Worm (Caenorhabditis elegans) whole organism, mixed stage, embryonic: ENCODE results near the gene F37B12.3.

Experiments
- M03D4.4 ChIP-seq: sonication (generic microtip); optimal IDR thresholded peaks from 2 replicates; lab custom pipeline; 2017; ENCODE audit warnings: mild to moderate bottlenecking, missing genetic modification characterization, missing compliant biosample characterization
- bed-3 ChIP-seq: fragments of 200-800 bp; sonication (Bioruptor generic); optimal IDR thresholded peaks from 3 replicates; lab custom pipeline; 2018; ENCODE audit warnings: mild to moderate bottlenecking, missing genetic modification characterization, moderate library complexity, missing compliant biosample characterization
- ceh-39 ChIP-seq: fragments of 150-350 bp; optimal IDR thresholded peaks from 2 replicates; lab custom pipeline; 2014; ENCODE audit warnings: missing biosample characterization, missing genetic modification characterization
- ceh-43 ChIP-seq: fragments of 200-800 bp; sonication (Bioruptor generic); optimal IDR thresholded peaks from 2 replicates; lab custom pipeline; 2018; ENCODE audit warnings: mild to moderate bottlenecking, missing genetic modification characterization, moderate library complexity, missing compliant biosample characterization
- ceh-83 ChIP-seq: fragments of 200-800 bp; sonication (Bioruptor generic); optimal IDR thresholded peaks from 2 replicates; lab custom pipeline; 2018; ENCODE audit warnings: mild to moderate bottlenecking, missing genetic modification characterization, missing compliant biosample characterization
- ces-1 ChIP-seq: fragments of 150-350 bp; optimal IDR thresholded peaks from 2 replicates; lab custom pipeline; 2014; ENCODE audit warnings: missing biosample characterization, missing genetic modification reagents, missing genetic modification characterization
- cnd-1 ChIP-seq: fragments of 200-800 bp; sonication (Bioruptor generic); optimal IDR thresholded peaks from 2 replicates; lab custom pipeline; 2018; ENCODE audit warnings: mild to moderate bottlenecking, missing genetic modification characterization, missing compliant biosample characterization
- elt-1 ChIP-seq: sonication (generic microtip); optimal IDR thresholded peaks from 2 replicates; lab custom pipeline; 2017; ENCODE audit warnings: missing genetic modification characterization, mild to moderate bottlenecking, missing compliant biosample characterization, antibody characterized with exemption, moderate library complexity, borderline replicate concordance; ENCODE audit not compliant: insufficient read depth
- elt-3 ChIP-seq: fragments of 150-350 bp; optimal IDR thresholded peaks from 2 replicates; lab custom pipeline; 2014; ENCODE audit warnings: missing biosample characterization, missing genetic modification characterization
- ham-2 ChIP-seq: fragments of 200-800 bp; sonication (Bioruptor generic); optimal IDR thresholded peaks from 2 replicates; lab custom pipeline; 2018; ENCODE audit warnings: mild to moderate bottlenecking, missing genetic modification characterization, missing compliant biosample characterization
- hlh-1 ChIP-seq: fragments of 150-350 bp; optimal IDR thresholded peaks from 2 replicates; lab custom pipeline; 2014; ENCODE audit warnings: missing biosample characterization, missing genetic modification reagents, missing genetic modification characterization
- lin-13 ChIP-seq: fragments of 150-350 bp; optimal IDR thresholded peaks from 2 replicates; lab custom pipeline; 2014; ENCODE audit warnings: missing biosample characterization, missing genetic modification characterization
- lin-32 ChIP-seq: fragments of 200-800 bp; sonication (Bioruptor generic); optimal IDR thresholded peaks from 2 replicates; lab custom pipeline; 2018; ENCODE audit warnings: mild to moderate bottlenecking, missing genetic modification characterization, missing compliant biosample characterization
- lsy-2 ChIP-seq: fragments of 150-350 bp; optimal IDR thresholded peaks from 2 replicates; lab custom pipeline; 2014; ENCODE audit warnings: missing biosample characterization, missing genetic modification characterization
- mep-1 ChIP-seq: fragments of 150-350 bp; optimal IDR thresholded peaks from 2 replicates; lab custom pipeline; 2017; ENCODE audit warnings: missing biosample characterization, missing genetic modification reagents, missing genetic modification characterization, inconsistent platforms
- mls-2 ChIP-seq: sonication (generic microtip); optimal IDR thresholded peaks from 2 replicates; lab custom pipeline; 2016; ENCODE audit warnings: mild to moderate bottlenecking, missing genetic modification characterization, moderate library complexity, missing compliant biosample characterization
- nhr-237 ChIP-seq: fragments of 150-350 bp; optimal IDR thresholded peaks from 2 replicates; lab custom pipeline; 2014; ENCODE audit warnings: missing biosample characterization, missing genetic modification characterization
- nhr-28 ChIP-seq: fragments of 150-350 bp; optimal IDR thresholded peaks from 2 replicates; lab custom pipeline; 2014; ENCODE audit warnings: missing biosample characterization, missing genetic modification characterization
- pha-4 ChIP-seq: fragments of 150-350 bp; optimal IDR thresholded peaks from 2 replicates; lab custom pipeline; 2018; ENCODE audit warnings: missing biosample characterization, missing genetic modification reagents, missing genetic modification characterization
- sem-2 ChIP-seq: fragments of 200-800 bp; sonication (Bioruptor generic); optimal IDR thresholded peaks from 2 replicates; lab custom pipeline; 2018; ENCODE audit warnings: mild to moderate bottlenecking, missing genetic modification characterization, missing compliant biosample characterization
- snpc-4 ChIP-seq: fragments of 150-350 bp; optimal IDR thresholded peaks from 2 replicates; lab custom pipeline; 2014; ENCODE audit warnings: missing biosample characterization, missing genetic modification characterization
- tbx-8 ChIP-seq: fragments of 200-800 bp; sonication (Bioruptor generic); optimal IDR thresholded peaks from 2 replicates; lab custom pipeline; 2018; ENCODE audit warnings: mild to moderate bottlenecking, missing genetic modification characterization, moderate library complexity, missing compliant biosample characterization
- unc-120 ChIP-seq: sonication (generic microtip); optimal IDR thresholded peaks from 2 replicates; lab custom pipeline; 2017; ENCODE audit warnings: missing genetic modification characterization, missing compliant biosample characterization; ENCODE audit not compliant: poor library complexity, severe bottlenecking
- unc-62 ChIP-seq: fragments of 150-350 bp; optimal IDR thresholded peaks from 2 replicates; lab custom pipeline; 2014; ENCODE audit warnings: missing biosample characterization, missing genetic modification reagents, missing genetic modification characterization
- zip-8 ChIP-seq: fragments of 150-350 bp; optimal IDR thresholded peaks from 2 replicates; lab custom pipeline; 2014; ENCODE audit warnings: missing biosample characterization, missing genetic modification characterization
- ztf-11 ChIP-seq: fragments of 150-350 bp; optimal IDR thresholded peaks from 2 replicates; lab custom pipeline; 2014; ENCODE audit warnings: missing biosample characterization, missing genetic modification characterization

Gene F37B12.3

ce11 chrII:9041306-9041705, at the start of gene F37B12.3:
Gene F37B12.3, minus strand, starts transcription at chrII:9041406.
- TF ChIP-seq M03D4.4 (tag; lab: Kevin White, UChicago), result no peak
- TF ChIP-seq nhr-28 (tag; lab: Kevin White, UChicago), result no peak
- no peak for TF ChIP-seq ces-1 (GFP tag; lab: Kevin White, UChicago)
- no peak for TF ChIP-seq lin-13 (tag; lab: Kevin White, UChicago)
- no peak for TF ChIP-seq tbx-8 (GFP tag; lab: Kevin White, UChicago)
- no peak for TF ChIP-seq sem-2 (GFP tag; lab: Kevin White, UChicago)
- no peak for TF ChIP-seq ceh-43
- no peak for TF ChIP-seq ham-2 (GFP tag; lab: Kevin White, UChicago)

ce11 chrII:9086308-9086707, 45.1 kb upstream of the F37B12.3 start, which contains the start of gene hlh-3:
Gene hlh-3, plus strand, starts transcription at chrII:9086608.
- no peak for TF ChIP-seq hlh-1 (tag; lab: Kevin White, UChicago)

DNA sequence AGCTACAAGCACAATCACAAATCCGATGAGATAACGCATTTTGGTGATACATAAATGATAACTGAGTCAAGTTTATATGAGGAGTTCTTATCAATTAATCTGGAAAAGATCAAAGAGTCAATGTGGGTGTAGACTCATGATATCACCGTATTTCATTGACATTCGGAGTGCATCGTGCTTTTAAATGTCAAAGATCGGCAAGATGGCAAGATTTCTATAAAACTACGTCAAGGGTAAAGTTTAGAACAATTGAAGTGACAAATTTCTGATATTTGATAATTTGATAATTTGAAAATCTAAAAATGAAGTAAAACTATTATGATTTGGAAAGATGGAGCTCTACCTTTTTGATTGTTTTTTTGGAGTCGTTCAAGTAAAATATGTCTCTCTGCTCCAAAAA, 41.9 kb upstream of the F37B12.3 start, which contains the start of gene sysm-1:
sysm-1 (minus strand) TSS at position 101 of the 400 bp plus-strand sequence.
- TF ChIP-seq snpc-4 (tag; lab: Kevin White, UChicago) (no peak), unc-62 (no peak)

ce11 chrII:9078351-9078750, 37.1 kb upstream of the F37B12.3 start:
- TF ChIP-seq lin-32 (GFP tag; lab: Kevin White, UChicago) (no peak), hlh-1 (tag; lab: Kevin White, UChicago) (no peak), nhr-237 (tag; lab: Kevin White, UChicago) (no peak), bed-3 (no peak), cnd-1 (tag; lab: Kevin White, UChicago) (no peak), unc-62 (no peak), ztf-11 (tag; lab: Kevin White, UChicago) (no peak), elt-3 (tag; lab: Kevin White, UChicago) (no peak), tbx-8 (GFP tag; lab: Kevin White, UChicago) (no peak), ces-1 (GFP tag; lab: Kevin White, UChicago) (no peak), snpc-4 (tag; lab: Kevin White, UChicago) (no peak), M03D4.4 (tag; lab: Kevin White, UChicago) (no peak), mls-2 (tag; lab: Kevin White, UChicago) (no peak), elt-1 (no peak), ceh-39 (tag; lab: Kevin White, UChicago) (no peak), zip-8 (tag; lab: Kevin White, UChicago) (no peak)
- TF ChIP-seq, all 35 proteins: peak for 0

DNA sequence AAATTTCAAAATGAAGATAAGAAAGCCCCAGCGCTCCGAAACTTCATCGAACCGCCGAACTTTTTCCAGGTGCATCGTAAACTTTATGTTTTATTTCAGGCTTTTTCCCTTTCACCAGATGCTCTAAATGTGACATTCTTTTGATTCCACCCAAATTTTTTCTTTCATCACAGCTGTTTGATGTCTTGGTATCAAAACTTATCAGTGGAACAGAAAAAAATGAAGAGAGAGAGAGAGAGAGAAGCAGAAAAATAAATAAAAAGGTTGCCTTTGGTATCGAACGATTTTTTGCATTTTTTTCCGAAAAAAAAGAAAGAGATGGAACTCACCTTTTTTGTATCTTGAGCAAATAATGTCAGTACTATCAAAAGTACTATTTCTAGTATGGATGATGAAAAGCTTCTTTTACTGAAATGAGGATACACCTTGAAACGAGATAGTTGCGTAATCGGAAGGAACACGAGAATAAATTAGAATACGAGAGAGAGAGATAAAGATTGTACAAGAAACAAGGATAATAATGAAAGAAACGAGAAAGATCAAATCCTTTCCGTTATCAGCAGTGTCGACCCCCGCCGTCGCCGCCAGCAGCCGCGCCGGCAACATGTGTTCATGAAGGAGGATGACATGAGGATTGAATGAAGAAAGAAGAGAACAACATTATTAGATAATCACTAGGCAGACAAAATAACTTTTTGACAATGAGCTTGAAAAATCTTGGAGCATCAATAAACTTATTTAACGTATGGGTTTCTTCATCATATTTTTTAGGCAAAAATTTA, 35.1 kb upstream of the F37B12.3 start:
- TF ChIP-seq hlh-1 (tag; lab: Kevin White, UChicago) (peak; percentile 79), unc-62 (peak; percentile 46), zip-8 (tag; lab: Kevin White, UChicago) (peak; percentile 39), unc-120 (tag; lab: Kevin White, UChicago) (peak; percentile 54), ceh-83 (no peak)

ce11 chrII:9074492-9074891, 33.3 kb upstream of the F37B12.3 start:
- no peak for TF ChIP-seq nhr-28 (tag; lab: Kevin White, UChicago)
- TF ChIP-seq sem-2 (GFP tag; lab: Kevin White, UChicago), result no peak
- TF ChIP-seq mep-1 (tag; lab: Kevin White, UChicago), result no peak
- TF ChIP-seq tbx-8 (GFP tag; lab: Kevin White, UChicago), result no peak
- no peak for TF ChIP-seq ceh-83
- no peak for TF ChIP-seq pha-4 (tag; lab: Kevin White, UChicago)
- TF ChIP-seq lsy-2 (tag; lab: Kevin White, UChicago), result no peak
- TF ChIP-seq, all 35 proteins: peak for 0

DNA sequence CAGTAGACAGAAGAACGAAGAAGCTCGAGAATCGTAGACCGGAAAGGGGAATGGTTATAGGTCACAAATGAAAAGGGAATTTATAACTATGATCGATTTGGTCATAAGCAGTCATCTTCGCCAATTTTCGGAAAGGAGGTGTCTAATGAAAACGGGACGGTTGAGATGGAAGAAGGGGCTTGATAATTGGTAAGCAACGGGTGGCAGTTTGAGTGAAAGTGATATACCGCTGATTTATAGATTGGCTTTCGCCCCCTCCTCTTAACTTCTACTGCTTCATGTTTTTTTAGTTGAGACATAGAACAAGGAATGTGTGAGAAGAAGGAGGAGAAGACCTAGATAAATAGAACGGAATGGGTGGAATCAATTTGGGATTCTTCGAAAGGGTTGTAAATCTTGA, 31.6 kb upstream of the F37B12.3 start:
- TF ChIP-seq pha-4 (tag; lab: Kevin White, UChicago) (no peak), lin-32 (GFP tag; lab: Kevin White, UChicago) (no peak)
- TF ChIP-seq, all 35 proteins: peak for 0
